Fruit fly (Drosophila melanogaster): ENCODE results near the gene Ref1.

DNA sequence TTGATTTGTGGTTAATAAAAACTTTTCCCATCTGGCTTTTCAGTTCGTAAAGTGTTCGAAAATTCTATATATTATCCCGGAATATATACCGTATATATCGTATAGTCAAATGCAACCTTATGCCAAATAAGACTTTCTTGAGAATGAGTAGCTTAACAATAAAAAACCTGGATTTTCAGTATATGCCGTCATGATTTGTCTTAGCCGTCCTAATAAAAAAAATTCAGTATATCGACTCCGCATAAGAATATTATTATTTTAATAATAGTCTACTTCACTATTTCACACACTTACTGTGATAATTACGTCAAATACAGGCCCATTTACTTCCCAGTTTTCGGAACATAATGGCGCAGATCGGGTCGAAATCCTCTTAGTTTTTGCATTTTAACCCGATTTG, 18.3 kb downstream of the Ref1 start, which contains the start of gene Mst84B:
- TF ChIP-seq CG2889 (GFP tag; IDR thresholded peaks at IDR 0.05) (no peak), Sox102F (GFP tag; optimal IDR thresholded peaks at IDR 0.05) (no peak), CG2712 (tag; optimal IDR thresholded peaks at IDR 0.05) (no peak), Tbp (GFP tag; optimal IDR thresholded peaks at IDR 0.05) (no peak), Nf-YC (tag; optimal IDR thresholded peaks at IDR 0.05) (no peak), CG5180 (GFP tag; optimal IDR thresholded peaks at IDR 0.05) (no peak), NFAT (GFP tag; IDR thresholded peaks at IDR 0.05) (no peak)

All from whole organism, embryonic.